Worm (Caenorhabditis elegans) whole organism, midembryonic: ENCODE results near the gene ZK1320.11.
A peak's percentile ranks its signal among the peaks of the same experiment; 100 is the strongest.

Source experiments
- T22C8.4 ChIP-seq: fragments of 200-800 bp; sonication (Bioruptor generic); IDR thresholded peaks from 2 replicates; pipeline ENCODE4 v1.3.6; 2022; ENCODE audit warnings: missing genetic modification characterization, missing compliant biosample characterization
- cog-1 ChIP-seq: sonication (generic microtip); optimal IDR thresholded peaks from 2 replicates; lab custom pipeline; 2016; ENCODE audit warnings: missing genetic modification characterization, missing compliant biosample characterization
- flt-1 ChIP-seq: fragments of 200-800 bp; sonication (Bioruptor generic); IDR thresholded peaks from 2 replicates; pipeline ENCODE4 v1.3.6; 2022; ENCODE audit warnings: missing genetic modification characterization, missing compliant biosample characterization
- klf-2 ChIP-seq: fragments of 200-800 bp; sonication (Bioruptor generic); conservative IDR thresholded peaks from 2 replicates; pipeline ENCODE4 v1.3.6; 2022; ENCODE audit warnings: missing genetic modification reagents, missing genetic modification characterization, missing compliant biosample characterization
- med-1 ChIP-seq: sonication (generic microtip); optimal IDR thresholded peaks from 2 replicates; lab custom pipeline; 2017; ENCODE audit warnings: missing genetic modification characterization, mild to moderate bottlenecking, missing compliant biosample characterization, antibody characterized with exemption, missing genetic modification reagents; ENCODE audit not compliant: insufficient read depth
- ref-1 ChIP-seq: fragments of 200-800 bp; sonication (Bioruptor generic); conservative IDR thresholded peaks from 2 replicates; pipeline ENCODE4 v1.3.6; 2022; ENCODE audit warnings: missing genetic modification reagents, missing genetic modification characterization, missing compliant biosample characterization
- tab-1 ChIP-seq: fragments of 200-800 bp; sonication (Bioruptor generic); IDR thresholded peaks from 2 replicates; pipeline ENCODE4 v1.3.6; 2022; ENCODE audit warnings: missing genetic modification characterization, missing compliant biosample characterization
- ztf-23 ChIP-seq: fragments of 200-800 bp; sonication (Bioruptor generic); IDR thresholded peaks from 2 replicates; pipeline ENCODE4 v1.3.6; 2022; ENCODE audit warnings: missing genetic modification reagents, missing genetic modification characterization, missing compliant biosample characterization
- ztf-29 ChIP-seq: fragments of 200-800 bp; sonication (Bioruptor generic); IDR thresholded peaks from 2 replicates; pipeline ENCODE4 v1.3.6; 2022; ENCODE audit warnings: missing genetic modification reagents, missing genetic modification characterization, missing compliant biosample characterization

The ZK1320.11 gene

DNA sequence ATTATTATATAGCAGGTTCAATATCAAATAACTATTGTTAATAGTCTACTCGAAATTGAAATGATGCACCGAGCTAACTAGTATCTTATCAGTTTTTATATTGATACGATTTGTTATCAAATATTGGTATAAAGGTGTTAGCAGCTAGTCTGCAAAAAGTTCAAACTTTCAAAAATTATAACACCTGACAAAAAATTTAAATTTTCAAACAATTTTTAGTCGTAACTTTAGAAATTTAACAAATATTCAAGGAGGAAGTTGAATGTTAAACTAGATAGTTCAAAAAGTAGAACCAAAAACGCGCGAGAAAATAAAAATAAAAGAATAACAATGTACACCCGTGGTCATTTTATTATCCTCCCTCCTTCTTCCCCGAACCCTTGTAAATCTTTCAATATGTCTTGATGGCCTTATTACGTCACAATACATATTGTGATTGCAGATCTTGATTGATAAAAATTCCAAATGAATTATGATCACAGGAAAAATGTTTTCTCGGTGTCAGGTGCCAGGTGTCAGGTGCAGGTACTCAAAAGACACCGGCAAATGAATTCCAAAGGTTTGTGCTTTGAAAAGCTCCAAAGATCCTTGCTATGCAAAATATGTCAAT lies 11.8 kb upstream of the ZK1320.11 start, which contains the start of gene ZK1307.1:
Gene ZK1307.1, minus strand, starts transcription at position 51 of the 610 bp plus-strand sequence.
- TF ChIP-seq ztf-29: no peak
- no peak for TF ChIP-seq klf-2 (GFP tag; lab: Robert Waterston, UW)
- no peak for TF ChIP-seq ref-1 (GFP tag; lab: Robert Waterston, UW)
- TF ChIP-seq med-1 (GFP tag; lab: Kevin White, UChicago): no peak
- TF ChIP-seq ztf-23: no peak
- TF ChIP-seq T22C8.4 (GFP tag; lab: Robert Waterston, UW): no peak
- no peak for TF ChIP-seq cog-1 (tag; lab: Kevin White, UChicago)
- no peak for TF ChIP-seq tab-1 (GFP tag; lab: Robert Waterston, UW)
- TF ChIP-seq flt-1 (GFP tag; lab: Robert Waterston, UW): no peak

DNA sequence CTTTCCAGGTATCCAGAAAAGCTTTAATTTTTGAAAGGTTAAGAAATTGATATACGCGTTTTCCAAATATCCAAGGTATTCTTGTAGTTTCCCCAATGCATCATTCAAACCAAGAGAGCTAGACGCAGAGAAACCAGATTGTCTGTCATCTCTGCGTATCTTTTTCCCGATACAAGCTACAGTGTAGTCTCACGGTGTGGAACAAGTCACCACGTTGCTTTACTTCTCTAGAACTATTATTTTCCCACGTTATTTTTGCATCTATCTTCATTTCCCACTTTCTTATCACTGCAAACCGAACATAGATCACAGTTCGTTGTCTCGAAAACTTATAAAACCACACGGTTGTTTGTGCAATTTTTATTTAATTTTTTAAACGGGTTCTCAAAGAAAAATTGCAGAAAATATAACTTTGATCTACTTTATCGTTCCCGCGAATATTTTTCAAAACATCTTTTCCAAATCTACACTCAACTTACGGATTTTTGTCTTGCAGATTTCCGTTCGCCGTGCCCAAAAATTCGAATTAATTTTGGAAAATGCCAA lies 11.1 kb upstream of the ZK1320.11 start, which contains the start of gene gstk-1:
Gene gstk-1, plus strand, starts transcription at position 496 of the 546 bp plus-strand sequence.
- no peak for TF ChIP-seq med-1 (GFP tag; lab: Kevin White, UChicago)
- no peak for TF ChIP-seq flt-1 (GFP tag; lab: Robert Waterston, UW)
- no peak for TF ChIP-seq ztf-29
- no peak for TF ChIP-seq ztf-23
- no peak for TF ChIP-seq ref-1 (GFP tag; lab: Robert Waterston, UW)
- no peak for TF ChIP-seq tab-1 (GFP tag; lab: Robert Waterston, UW)
- TF ChIP-seq T22C8.4 (GFP tag; lab: Robert Waterston, UW): no peak
- no peak for TF ChIP-seq klf-2 (GFP tag; lab: Robert Waterston, UW)

DNA sequence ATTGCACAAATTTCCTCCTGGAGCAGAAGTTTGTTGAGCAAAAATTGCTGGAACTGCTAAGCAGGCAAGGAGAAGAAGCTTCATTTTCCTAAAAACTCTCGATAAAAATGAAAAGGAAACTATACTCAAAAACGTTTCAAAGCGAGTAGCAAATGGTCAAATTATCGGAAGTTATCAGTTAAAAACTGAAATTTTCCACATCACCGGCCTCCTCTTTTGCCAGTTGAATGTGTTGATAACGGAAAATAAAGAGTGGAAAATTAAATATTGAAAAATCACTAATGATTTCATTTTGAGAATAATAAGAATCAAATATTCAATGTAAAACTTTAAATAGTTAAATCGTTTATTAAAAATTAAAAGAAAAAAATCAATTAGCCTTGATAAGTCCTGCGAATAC lies 8.5 kb upstream of the ZK1320.11 start, which contains the start of gene ZK1320.2:
Gene ZK1320.2, minus strand, starts transcription at position 88 of the 400 bp plus-strand sequence.
- no peak for TF ChIP-seq ref-1 (GFP tag; lab: Robert Waterston, UW)
- no peak for TF ChIP-seq flt-1 (GFP tag; lab: Robert Waterston, UW)
- no peak for TF ChIP-seq cog-1 (tag; lab: Kevin White, UChicago)
- TF ChIP-seq klf-2 (GFP tag; lab: Robert Waterston, UW): no peak
- no peak for TF ChIP-seq ztf-23
- no peak for TF ChIP-seq med-1 (GFP tag; lab: Kevin White, UChicago)

DNA sequence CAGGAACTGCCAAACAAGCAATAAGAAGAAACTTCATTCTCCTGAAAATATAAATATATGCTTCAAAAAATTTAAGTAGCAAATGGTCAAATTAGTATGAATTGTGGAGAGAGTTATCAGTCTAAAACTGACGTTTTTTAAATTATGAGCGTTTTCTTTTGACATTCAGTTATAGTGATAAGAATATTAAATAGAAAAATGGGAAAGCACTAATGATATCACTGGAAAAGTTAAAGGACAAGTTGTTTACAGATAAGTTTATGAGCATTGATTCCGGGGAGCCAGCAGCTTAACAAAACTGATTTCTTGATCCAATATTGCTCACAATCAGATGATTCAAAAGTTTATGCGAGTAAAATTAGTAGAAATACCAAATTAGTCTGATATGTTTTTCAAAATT lies 7.0 kb upstream of the ZK1320.11 start, which contains the start of gene ZK1320.3:
Gene ZK1320.3, minus strand, starts transcription at position 41 of the 400 bp plus-strand sequence.
- TF ChIP-seq ztf-29: no peak
- no peak for TF ChIP-seq ref-1 (GFP tag; lab: Robert Waterston, UW)
- TF ChIP-seq cog-1 (tag; lab: Kevin White, UChicago): no peak
- TF ChIP-seq flt-1 (GFP tag; lab: Robert Waterston, UW): no peak
- TF ChIP-seq klf-2 (GFP tag; lab: Robert Waterston, UW): no peak
- no peak for TF ChIP-seq tab-1 (GFP tag; lab: Robert Waterston, UW)
- TF ChIP-seq T22C8.4 (GFP tag; lab: Robert Waterston, UW): no peak
- TF ChIP-seq med-1 (GFP tag; lab: Kevin White, UChicago): no peak

DNA sequence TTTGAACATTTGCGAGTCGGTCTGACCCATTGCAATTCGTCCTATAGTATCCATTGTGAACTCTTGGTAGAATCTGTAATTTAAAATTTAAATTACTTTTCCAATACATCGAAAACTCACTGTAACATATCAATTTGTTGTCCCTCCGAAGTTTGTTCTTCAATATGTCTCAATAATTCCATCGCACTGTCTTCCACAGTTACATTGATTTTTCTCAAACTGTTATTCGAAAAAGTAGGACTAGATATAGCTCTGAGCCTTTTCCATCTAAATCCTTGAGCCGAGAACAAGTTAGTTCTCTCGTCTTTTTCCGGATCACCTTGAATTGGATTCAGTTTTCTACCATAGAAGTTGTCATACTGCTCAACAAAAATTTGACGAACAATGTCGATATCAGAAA lies 5.3 kb upstream of the ZK1320.11 start:
- TF ChIP-seq ref-1 (GFP tag; lab: Robert Waterston, UW) (no peak), tab-1 (GFP tag; lab: Robert Waterston, UW) (no peak), cog-1 (tag; lab: Kevin White, UChicago) (no peak), ztf-23 (no peak), klf-2 (GFP tag; lab: Robert Waterston, UW) (no peak), ztf-29 (no peak), T22C8.4 (GFP tag; lab: Robert Waterston, UW) (no peak), flt-1 (GFP tag; lab: Robert Waterston, UW) (no peak), med-1 (GFP tag; lab: Kevin White, UChicago) (no peak)

DNA sequence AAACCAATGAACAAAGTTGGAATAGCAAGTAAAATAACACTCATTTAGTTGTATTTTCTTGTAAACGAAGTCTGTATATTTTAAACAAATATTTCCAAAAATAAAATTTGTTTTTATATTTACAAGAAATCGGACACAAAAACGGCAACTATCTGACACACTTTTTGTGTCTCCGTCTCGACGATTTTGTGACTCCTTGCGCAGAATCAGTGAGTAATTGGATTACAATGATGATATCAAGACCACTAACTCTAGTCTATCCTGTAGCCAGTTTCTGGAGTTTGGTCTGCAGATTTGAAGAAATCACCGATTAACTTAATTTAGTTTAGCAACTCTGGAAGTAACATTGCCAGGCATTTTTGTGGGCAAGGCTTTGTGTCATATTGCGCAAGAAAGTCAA lies 4.6 kb upstream of the ZK1320.11 start, which contains the start of gene cyp-13A10:
Gene cyp-13A10, minus strand, starts transcription at position 88 of the 400 bp plus-strand sequence.
- TF ChIP-seq cog-1 (tag; lab: Kevin White, UChicago) (no peak), flt-1 (GFP tag; lab: Robert Waterston, UW) (no peak), med-1 (GFP tag; lab: Kevin White, UChicago) (no peak), tab-1 (GFP tag; lab: Robert Waterston, UW) (no peak), T22C8.4 (GFP tag; lab: Robert Waterston, UW) (no peak), klf-2 (GFP tag; lab: Robert Waterston, UW) (no peak), ztf-23 (no peak), ref-1 (GFP tag; lab: Robert Waterston, UW) (no peak), ztf-29 (no peak)

DNA sequence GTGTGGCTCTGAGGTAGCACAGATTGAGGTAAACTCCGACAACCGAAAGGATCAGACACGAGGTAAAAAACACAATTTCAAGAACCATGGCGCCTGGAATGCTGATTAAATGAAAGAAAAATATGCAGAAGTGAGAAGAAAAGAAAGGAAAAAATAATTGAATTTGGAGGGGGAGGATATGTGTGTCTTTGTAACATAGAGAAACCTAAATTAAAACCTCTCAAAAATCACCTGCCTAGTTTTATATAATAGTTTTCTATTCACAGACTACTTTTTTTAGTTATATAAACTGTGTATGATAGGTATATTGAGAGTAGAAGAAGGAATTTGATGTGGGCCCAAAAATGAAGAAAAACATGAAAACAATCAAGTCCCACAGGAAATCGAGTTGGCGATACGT lies 1.8 kb upstream of the ZK1320.11 start, which contains the start of gene ZK1320.5:
Gene ZK1320.5, minus strand, starts transcription at position 101 of the 400 bp plus-strand sequence.
- TF ChIP-seq tab-1 (GFP tag; lab: Robert Waterston, UW) (no peak), flt-1 (GFP tag; lab: Robert Waterston, UW) (no peak), ztf-23 (no peak)

DNA sequence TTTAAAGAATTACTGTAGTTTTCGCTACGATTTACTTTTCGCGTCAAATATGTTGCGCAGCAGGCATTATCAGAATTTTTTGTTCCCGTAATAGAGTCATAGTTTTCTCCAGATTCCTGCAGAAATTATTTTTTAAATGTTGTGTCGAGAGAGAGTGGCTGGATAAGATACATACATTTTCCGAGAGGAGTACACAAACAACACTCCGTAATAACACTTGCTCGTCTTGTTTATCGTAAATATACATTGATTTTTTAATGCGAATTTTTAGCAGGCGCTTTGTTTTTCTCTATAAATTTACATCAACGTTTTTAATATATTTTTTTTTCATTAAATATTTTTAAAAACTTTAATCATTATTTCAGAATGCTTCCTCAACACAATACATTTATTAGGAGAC lies 1.5 kb downstream of the ZK1320.11 start, which contains the start of gene taf-8:
Gene taf-8, plus strand, starts transcription at position 360 of the 400 bp plus-strand sequence.
- 0 out of 2 replicates have a peak, but pooled peaks have one; percentile 23 for TF ChIP-seq T22C8.4 (GFP tag; lab: Robert Waterston, UW)
- TF ChIP-seq med-1 (GFP tag; lab: Kevin White, UChicago): no peak

DNA sequence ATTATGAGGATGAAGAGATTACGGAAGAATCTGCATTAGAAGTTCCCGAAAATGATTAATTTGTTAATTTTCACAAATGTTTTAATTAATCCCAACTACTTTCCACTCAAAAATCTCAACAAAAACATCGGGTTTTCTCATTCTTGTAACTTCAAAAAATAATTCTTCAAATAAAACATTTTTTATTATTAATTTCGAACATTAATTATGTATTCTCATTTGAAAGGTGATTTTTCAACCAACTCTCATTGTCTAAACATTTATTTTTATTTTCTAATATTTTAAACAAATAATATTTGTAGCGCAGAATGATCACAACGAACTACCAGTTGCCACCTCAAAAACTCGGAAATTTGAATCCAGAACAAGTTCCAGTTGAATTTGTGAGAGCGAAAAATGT lies 3.9 kb downstream of the ZK1320.11 start, which contains the start of gene ZK1320.7:
Gene ZK1320.7, plus strand, starts transcription at position 301 of the 400 bp plus-strand sequence.
- no peak for TF ChIP-seq flt-1 (GFP tag; lab: Robert Waterston, UW)
- no peak for TF ChIP-seq ztf-23
- no peak for TF ChIP-seq ztf-29
- TF ChIP-seq T22C8.4 (GFP tag; lab: Robert Waterston, UW): no peak
- TF ChIP-seq tab-1 (GFP tag; lab: Robert Waterston, UW): no peak
- no peak for TF ChIP-seq klf-2 (GFP tag; lab: Robert Waterston, UW)
- no peak for TF ChIP-seq med-1 (GFP tag; lab: Kevin White, UChicago)
- no peak for TF ChIP-seq ref-1 (GFP tag; lab: Robert Waterston, UW)
- TF ChIP-seq cog-1 (tag; lab: Kevin White, UChicago): no peak
